Fruit fly (Drosophila melanogaster): ENCODE measurements around the gene sqz.

Gene sqz

dm6 chr3R:19153502-19153983 lies 10.5 kb upstream of the sqz start, which contains the start of gene CG5835 (continued):
- TF ChIP-seq CG9609 (GFP tag; optimal IDR thresholded peaks at IDR 0.05), result no peak
- peak; percentile 15 for TF ChIP-seq CG12769 (tag; optimal IDR thresholded peaks at IDR 0.05)
- TF ChIP-seq Atf3 (GFP tag; optimal IDR thresholded peaks at IDR 0.05), result no peak
- TF ChIP-seq gsb (GFP tag; IDR thresholded peaks at IDR 0.05), result 0 out of 2 replicates have a peak, but pooled peaks have one; percentile 19
- no peak; the same call in none of the 2 replicates for TF ChIP-seq Rfx (GFP tag; IDR thresholded peaks at IDR 0.05)
- TF ChIP-seq Awh (GFP tag; IDR thresholded peaks at IDR 0.05), result no peak
- peak; percentile 42; the same call in 1 of the 2 replicates for TF ChIP-seq CG9932 (GFP tag; IDR thresholded peaks at IDR 0.05)
- no peak for TF ChIP-seq CG9437 (GFP tag; optimal IDR thresholded peaks at IDR 0.05)
- no peak for TF ChIP-seq tx (GFP tag; optimal IDR thresholded peaks at IDR 0.05)
- TF ChIP-seq CG8290 (GFP tag; optimal IDR thresholded peaks at IDR 0.05), result no peak
- TF ChIP-seq CG8290 (tag; optimal IDR thresholded peaks at IDR 0.05), result peak in 1 of 2 experiments; percentile 75
- TF ChIP-seq Six4 (GFP tag; optimal IDR thresholded peaks at IDR 0.05), result no peak
- TF ChIP-seq CG2712 (tag; optimal IDR thresholded peaks at IDR 0.05), result peak; percentile 37
- TF ChIP-seq CG14441 (GFP tag; IDR thresholded peaks at IDR 0.05), result no peak
- no peak for TF ChIP-seq esg (GFP tag; conservative IDR thresholded peaks at IDR 0.05)
- no peak for TF ChIP-seq ems (GFP tag; optimal IDR thresholded peaks at IDR 0.05)
- TF ChIP-seq Bdp1 (GFP tag; optimal IDR thresholded peaks at IDR 0.05), result no peak
- TF ChIP-seq Antp (GFP tag; optimal IDR thresholded peaks at IDR 0.05), result no peak
- TF ChIP-seq slou (GFP tag; optimal IDR thresholded peaks at IDR 0.05), result no peak
- TF ChIP-seq dpn (GFP tag; optimal IDR thresholded peaks at IDR 0.05), result no peak
- peak; percentile 81 for TF ChIP-seq CG3995 (GFP tag; optimal IDR thresholded peaks at IDR 0.05)
- TF ChIP-seq CG12236 (GFP tag; optimal IDR thresholded peaks at IDR 0.05), result no peak
- TF ChIP-seq Mes4 (GFP tag; optimal IDR thresholded peaks at IDR 0.05), result no peak
- TF ChIP-seq Hmr (GFP tag; optimal IDR thresholded peaks at IDR 0.05), result peak; percentile 26
- peak; percentile 63 for TF ChIP-seq row (GFP tag; IDR thresholded peaks at IDR 0.05)
- TF ChIP-seq ftz-f1 (GFP tag; optimal IDR thresholded peaks at IDR 0.05), result peak; percentile 8
- TF ChIP-seq inv (GFP tag; IDR thresholded peaks at IDR 0.05; ENCODE audit: partially characterized antibody), result no peak
- no peak for TF ChIP-seq usp (GFP tag; optimal IDR thresholded peaks at IDR 0.05)
- peak; percentile 26 for TF ChIP-seq caup (GFP tag; optimal IDR thresholded peaks at IDR 0.05; ENCODE audit: severe bottlenecking)
- TF ChIP-seq klu (GFP tag; IDR thresholded peaks at IDR 0.05), result no peak
- peak; percentile 31; the same call in 2 of the 3 replicates for TF ChIP-seq Dbx (GFP tag; IDR thresholded peaks at IDR 0.05)
- TF ChIP-seq sens-2 (GFP tag; IDR thresholded peaks at IDR 0.05), result no peak
- no peak for TF ChIP-seq twi (tag; optimal IDR thresholded peaks at IDR 0.05)
- TF ChIP-seq sr (GFP tag; IDR thresholded peaks at IDR 0.05), result peak; percentile 50; the same call in 1 of the 3 replicates
- TF ChIP-seq toy (GFP tag; IDR thresholded peaks at IDR 0.05), result no peak
- peak; percentile 38; the same call in 1 of the 2 replicates for TF ChIP-seq seq (GFP tag; IDR thresholded peaks at IDR 0.05)
- TF ChIP-seq bab2 (GFP tag; optimal IDR thresholded peaks at IDR 0.05), result no peak
- no peak for TF ChIP-seq Stat92E (GFP tag; optimal IDR thresholded peaks at IDR 0.05)
- no peak for TF ChIP-seq nerfin-1 (tag; optimal IDR thresholded peaks at IDR 0.05)
- no peak for TF ChIP-seq CG4282 (GFP tag; optimal IDR thresholded peaks at IDR 0.05)
- no peak for TF ChIP-seq CG12744 (GFP tag; optimal IDR thresholded peaks at IDR 0.05)
- peak; percentile 12 for TF ChIP-seq CG11504 (tag; optimal IDR thresholded peaks at IDR 0.05)
- no peak for TF ChIP-seq bcd (GFP tag; optimal IDR thresholded peaks at IDR 0.05)
- TF ChIP-seq CG4328 (GFP tag; optimal IDR thresholded peaks at IDR 0.05), result no peak
- peak; percentile 23 for TF ChIP-seq grau (tag; optimal IDR thresholded peaks at IDR 0.05)
- TF ChIP-seq nmo (GFP tag; optimal IDR thresholded peaks at IDR 0.05), result no peak
- TF ChIP-seq Sin3A (optimal IDR thresholded peaks at IDR 0.05), result no peak
- peak; percentile 55 for TF ChIP-seq CG17912 (GFP tag; optimal IDR thresholded peaks at IDR 0.05)
- TF ChIP-seq pros (GFP tag; optimal IDR thresholded peaks at IDR 0.05), result no peak
- no peak; the same call in 1 of the 2 replicates for TF ChIP-seq vvl (GFP tag; IDR thresholded peaks at IDR 0.05)
- TF ChIP-seq HLHmδ (GFP tag; optimal IDR thresholded peaks at IDR 0.05), result no peak
- no peak for TF ChIP-seq scrt (GFP tag; optimal IDR thresholded peaks at IDR 0.05)

Measured in whole organism, embryonic.